Fruit fly (Drosophila melanogaster): Measurements from ENCODE around the gene CG46025.

DNA sequence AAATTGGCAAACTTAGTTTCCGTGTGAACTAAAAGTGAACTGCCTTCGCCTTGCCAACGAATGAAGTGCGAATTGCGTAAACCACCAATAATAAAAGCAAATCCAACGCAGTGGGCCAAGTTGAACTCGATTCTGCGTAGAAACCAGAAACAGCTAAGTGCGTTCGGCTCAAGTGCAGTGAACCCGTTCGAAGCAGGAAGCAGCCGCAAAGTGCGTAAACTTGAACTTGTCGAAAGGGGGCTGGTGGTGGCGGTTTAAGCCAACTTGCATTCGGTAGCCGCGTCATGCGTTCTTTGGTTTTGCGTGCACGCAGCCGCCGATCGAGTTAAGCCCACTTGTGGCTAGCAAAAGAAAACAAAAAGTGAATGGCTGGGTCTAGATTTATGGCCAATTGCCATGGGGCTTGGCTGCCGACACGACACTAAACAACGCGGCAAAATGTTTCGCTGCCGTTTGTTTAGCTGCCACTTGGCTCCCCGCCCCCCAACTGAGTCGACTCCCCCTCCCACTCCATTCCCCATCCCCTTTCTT is 3.3 kb upstream of the CG46025 start:
- TF ChIP-seq Atf3 (GFP tag; optimal IDR thresholded peaks at IDR 0.05) = no peak
- no peak for TF ChIP-seq CG5180 (GFP tag; optimal IDR thresholded peaks at IDR 0.05)
- no peak for TF ChIP-seq ems (GFP tag; optimal IDR thresholded peaks at IDR 0.05)
- no peak for TF ChIP-seq tna (GFP tag; IDR thresholded peaks at IDR 0.05; ENCODE audit: partially characterized antibody)
- no peak for TF ChIP-seq Dfd (GFP tag; optimal IDR thresholded peaks at IDR 0.05)
- no peak for TF ChIP-seq Oaz (GFP tag; IDR thresholded peaks at IDR 0.05)
- TF ChIP-seq sisA (GFP tag; IDR thresholded peaks at IDR 0.05) = no peak

Measured in whole organism, embryonic.